Worm (Caenorhabditis elegans) whole organism, young adult: Measurements from ENCODE around the gene ttr-35.

Experiments
- B0336.3 ChIP-seq: fragments of 200-800 bp; sonication (Bioruptor generic); IDR thresholded peaks from 2 replicates; pipeline ENCODE4 v1.3.6; 2022; ENCODE audit warnings: missing genetic modification characterization, missing compliant biosample characterization
- F10E7.11 ChIP-seq: sonication (generic microtip); optimal IDR thresholded peaks from 2 replicates; lab custom pipeline; 2017; ENCODE audit warnings: mild to moderate bottlenecking, missing genetic modification characterization, moderate library complexity, missing compliant biosample characterization
- F37B4.10 ChIP-seq: fragments of 200-800 bp; sonication (Bioruptor generic); IDR thresholded peaks from 2 replicates; pipeline ENCODE4 v1.3.6; 2022; ENCODE audit warnings: missing genetic modification characterization, missing compliant biosample characterization
- F49E8.2 ChIP-seq: sonication (generic microtip); optimal IDR thresholded peaks from 3 replicates; lab custom pipeline; 2017; ENCODE audit warnings: missing genetic modification characterization, mild to moderate bottlenecking, missing compliant biosample characterization, antibody characterized with exemption, moderate library complexity; ENCODE audit not compliant: insufficient read depth
- ama-1 ChIP-seq, 3 experiments: fragments of 150-350 bp in 1 of 3; sonication (generic microtip) in 2 of 3; optimal IDR thresholded peaks; 2 replicates each; lab custom pipeline; 2014 to 2018; ENCODE audit warnings: missing biosample characterization in 2 of 3, missing genetic modification characterization in 2 of 3, missing genetic modification reagents in 2 of 3
- attf-6 ChIP-seq: fragments of 200-800 bp; sonication (Bioruptor generic); IDR thresholded peaks from 2 replicates; pipeline ENCODE4 v1.3.6; 2022; ENCODE audit warnings: missing genetic modification reagents, missing genetic modification characterization, missing compliant biosample characterization
- ccch-3 ChIP-seq: fragments of 200-800 bp; sonication (Bioruptor generic); optimal IDR thresholded peaks from 2 replicates; lab custom pipeline; 2018; ENCODE audit warnings: mild to moderate bottlenecking, missing genetic modification characterization, missing compliant biosample characterization
- cebp-1 ChIP-seq, 2 experiments: fragments of 200-800 bp in 1 of 2; sonication (Bioruptor generic) in 1 of 2; sonication (generic microtip) in 1 of 2; IDR thresholded peaks in 1 of 2; optimal IDR thresholded peaks in 1 of 2; 2 replicates each; pipeline versions ENCODE4 v1.3.6 to Lab custom; 2017 to 2022; ENCODE audit warnings: missing compliant biosample characterization in 2 of 2, missing genetic modification characterization in 2 of 2, mild to moderate bottlenecking in 1 of 2, missing genetic modification reagents in 1 of 2, moderate library complexity in 1 of 2
- cebp-2 ChIP-seq: fragments of 200-800 bp; sonication (Bioruptor generic); IDR thresholded peaks from 2 replicates; pipeline ENCODE4 v1.3.6; 2022; ENCODE audit warnings: missing genetic modification characterization, missing compliant biosample characterization
- ceh-100 ChIP-seq: fragments of 200-800 bp; sonication (Bioruptor generic); IDR thresholded peaks from 2 replicates; pipeline ENCODE4 v1.3.6; 2022; ENCODE audit warnings: missing genetic modification reagents, missing genetic modification characterization, missing compliant biosample characterization
- ceh-79 ChIP-seq: sonication (generic microtip); optimal IDR thresholded peaks from 2 replicates; lab custom pipeline; 2017; ENCODE audit warnings: mild to moderate bottlenecking, missing genetic modification characterization, missing compliant biosample characterization
- ceh-91 ChIP-seq: fragments of 200-800 bp; sonication (Bioruptor generic); IDR thresholded peaks from 2 replicates; pipeline ENCODE4 v1.3.6; 2022; ENCODE audit warnings: missing genetic modification reagents, missing genetic modification characterization, missing compliant biosample characterization
- die-1 ChIP-seq: sonication (generic microtip); optimal IDR thresholded peaks from 2 replicates; lab custom pipeline; 2016; ENCODE audit warnings: missing genotype, mild to moderate bottlenecking, missing genetic modification characterization, missing compliant biosample characterization
- ekl-4 ChIP-seq: fragments of 200-800 bp; sonication (Bioruptor generic); IDR thresholded peaks from 2 replicates; pipeline ENCODE4 v1.3.6; 2022; ENCODE audit warnings: missing genetic modification reagents, missing genetic modification characterization, missing compliant biosample characterization
- gei-17 ChIP-seq: fragments of 200-800 bp; sonication (Bioruptor generic); optimal IDR thresholded peaks from 2 replicates; lab custom pipeline; 2018; ENCODE audit warnings: mild to moderate bottlenecking, missing genetic modification characterization, missing compliant biosample characterization
- hlh-12 ChIP-seq: sonication (generic microtip); optimal IDR thresholded peaks from 2 replicates; lab custom pipeline; 2016; ENCODE audit warnings: missing genetic modification characterization, missing compliant biosample characterization
- hmg-1.2 ChIP-seq: fragments of 200-800 bp; sonication (Bioruptor generic); IDR thresholded peaks from 2 replicates; pipeline ENCODE4 v1.3.6; 2022; ENCODE audit warnings: missing genetic modification reagents, missing genetic modification characterization, missing compliant biosample characterization
- lag-1 ChIP-seq: fragments of 200-800 bp; sonication (Bioruptor generic); IDR thresholded peaks from 2 replicates; pipeline ENCODE4 v1.3.6; 2022; ENCODE audit warnings: missing genetic modification reagents, missing genetic modification characterization, missing compliant biosample characterization
- let-607 ChIP-seq, 2 experiments: fragments of 200-800 bp in 1 of 2; sonication (Bioruptor generic) in 1 of 2; sonication (generic microtip) in 1 of 2; optimal IDR thresholded peaks; 2 replicates each; lab custom pipeline; 2016 to 2018; ENCODE audit warnings: mild to moderate bottlenecking in 2 of 2, missing compliant biosample characterization in 2 of 2, missing genetic modification characterization in 2 of 2, moderate library complexity in 2 of 2, missing genotype in 1 of 2
- lin-54 ChIP-seq: fragments of 200-800 bp; sonication (Bioruptor generic); optimal IDR thresholded peaks from 2 replicates; lab custom pipeline; 2018; ENCODE audit warnings: mild to moderate bottlenecking, missing genetic modification characterization, missing compliant biosample characterization
- lsl-1 ChIP-seq: fragments of 200-800 bp; sonication (Bioruptor generic); optimal IDR thresholded peaks from 2 replicates; lab custom pipeline; 2018; ENCODE audit warnings: mild to moderate bottlenecking, missing genetic modification characterization, moderate library complexity, missing compliant biosample characterization
- mes-4 ChIP-seq: sonication (generic microtip); optimal IDR thresholded peaks from 2 replicates; lab custom pipeline; 2016; ENCODE audit warnings: missing genotype, missing genetic modification characterization, missing compliant biosample characterization
- nhr-27 ChIP-seq: fragments of 200-800 bp; sonication (Bioruptor generic); optimal IDR thresholded peaks from 2 replicates; lab custom pipeline; 2018; ENCODE audit warnings: mild to moderate bottlenecking, missing genetic modification characterization, moderate library complexity, missing compliant biosample characterization
- nhr-80 ChIP-seq: sonication (generic microtip); optimal IDR thresholded peaks from 2 replicates; lab custom pipeline; 2016; ENCODE audit warnings: missing genetic modification characterization, missing compliant biosample characterization
- pha-4 ChIP-seq: fragments of 150-350 bp; sonication (generic microtip); optimal IDR thresholded peaks from 2 replicates; lab custom pipeline; 2014; ENCODE audit warnings: missing biosample characterization, missing genetic modification reagents, missing genetic modification characterization
- rcor-1 ChIP-seq: fragments of 200-800 bp; sonication (Bioruptor generic); IDR thresholded peaks from 2 replicates; pipeline ENCODE4 v1.3.6; 2022; ENCODE audit warnings: missing genetic modification reagents, missing genetic modification characterization, missing compliant biosample characterization
- sptf-2 ChIP-seq: fragments of 200-800 bp; sonication (Bioruptor generic); optimal IDR thresholded peaks from 2 replicates; lab custom pipeline; 2018; ENCODE audit warnings: mild to moderate bottlenecking, missing genetic modification characterization, missing compliant biosample characterization
- unc-130 ChIP-seq: sonication (generic microtip); optimal IDR thresholded peaks from 2 replicates; lab custom pipeline; 2016; ENCODE audit warnings: missing genetic modification reagents, missing genetic modification characterization, missing compliant biosample characterization
- unc-62 ChIP-seq: fragments of 150-350 bp; optimal IDR thresholded peaks from 2 replicates; lab custom pipeline; 2014; ENCODE audit warnings: missing biosample characterization, missing genetic modification reagents, missing genetic modification characterization
- ztf-25 ChIP-seq: fragments of 200-800 bp; sonication (Bioruptor generic); IDR thresholded peaks from 2 replicates; pipeline ENCODE4 v1.3.6; 2022; ENCODE audit warnings: missing genetic modification reagents, missing genetic modification characterization, missing compliant biosample characterization
- ztf-28 ChIP-seq: fragments of 200-800 bp; sonication (Bioruptor generic); IDR thresholded peaks from 2 replicates; pipeline ENCODE4 v1.3.6; 2022; ENCODE audit warnings: missing genetic modification reagents, missing genetic modification characterization, missing compliant biosample characterization

Gene ttr-35

DNA sequence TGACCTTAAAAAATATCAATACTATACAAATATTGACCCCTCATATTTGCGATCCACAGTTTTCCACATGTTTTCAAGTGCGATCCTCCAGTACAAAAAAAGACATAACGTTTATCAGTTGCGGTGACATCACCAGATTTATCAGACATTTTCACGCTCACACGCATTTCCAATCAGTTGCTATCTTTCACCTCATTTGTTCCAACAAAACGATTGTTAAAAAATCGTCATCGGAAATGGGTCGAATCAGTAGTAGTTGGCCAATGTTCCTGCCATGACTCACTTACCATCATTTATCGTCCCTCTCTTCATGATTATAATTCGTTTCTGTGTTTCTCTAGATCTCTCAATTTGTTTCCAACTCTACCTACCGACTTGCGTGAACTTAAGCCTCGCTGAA lies 39.6 kb downstream of the ttr-35 start:
- no peak for TF ChIP-seq rcor-1 (GFP tag; lab: Robert Waterston, UW)
- TF ChIP-seq F49E8.2 (tag; lab: Kevin White, UChicago) = no peak
- no peak for TF ChIP-seq ceh-79 (tag; lab: Kevin White, UChicago)
- peak; percentile 67 for TF ChIP-seq nhr-80
- TF ChIP-seq let-607 (tag; optimal IDR thresholded peaks at IDR 0.05; lab: Kevin White, UChicago) = peak in 1 of 2 experiments; percentile 21

DNA sequence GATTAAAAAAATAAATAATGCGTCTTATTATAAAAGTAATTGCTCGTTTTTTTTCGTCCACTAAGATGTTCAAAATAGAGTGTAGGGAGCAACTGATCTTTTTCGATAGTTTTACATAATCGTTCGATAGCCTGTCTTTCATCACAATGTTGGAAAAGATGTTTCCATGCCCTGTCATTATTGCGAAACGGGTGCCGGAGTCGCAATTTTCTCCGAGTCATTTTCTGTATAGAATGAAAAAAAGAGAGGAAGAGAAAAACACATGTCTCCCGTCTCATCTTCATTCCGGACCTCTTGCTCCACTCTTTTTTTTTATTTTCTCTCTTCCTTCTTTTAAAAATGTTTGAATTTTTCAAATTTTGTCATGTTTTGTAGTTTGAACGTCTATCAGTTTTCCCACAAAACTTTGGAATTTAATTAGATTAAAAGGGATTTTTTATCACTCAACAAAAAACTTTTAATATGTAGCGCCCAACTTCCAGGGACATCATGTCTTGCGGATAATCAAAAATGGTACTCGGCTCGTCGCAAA lies 40.8 kb downstream of the ttr-35 start, which contains the start of gene svh-2:
Gene svh-2, plus strand, starts transcription at position 482 of the 532 bp plus-strand sequence.
- TF ChIP-seq cebp-1 (GFP tag; IDR thresholded peaks at IDR 0.05; lab: Robert Waterston, UW) (peak; percentile 38; the same call in 1 of the 2 replicates), cebp-1 (tag; optimal IDR thresholded peaks at IDR 0.05; lab: Kevin White, UChicago) (peak; percentile 89), ceh-91 (no peak)

DNA sequence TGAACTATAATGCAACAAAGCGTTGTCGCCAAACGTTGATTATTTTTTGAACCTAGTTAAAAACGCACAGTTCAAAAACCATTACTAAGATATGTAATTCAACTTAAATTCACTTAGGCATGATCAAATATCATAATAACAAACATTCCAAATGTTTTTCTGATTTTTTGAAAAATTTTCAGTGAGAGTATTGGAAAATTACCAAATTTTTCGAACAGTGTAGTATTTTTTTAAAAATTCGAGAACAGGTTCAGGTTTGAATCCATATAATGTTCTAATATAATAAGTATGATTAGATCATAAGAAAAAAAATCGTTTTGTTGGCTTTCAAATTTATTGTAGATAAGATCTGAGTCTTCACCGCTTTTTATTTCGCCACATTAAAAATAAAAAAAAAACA lies 41.5 kb downstream of the ttr-35 start:
- TF ChIP-seq ama-1 (optimal IDR thresholded peaks at IDR 0.05; lab: Kevin White, UChicago) (no peak), ama-1 (GFP tag; optimal IDR thresholded peaks at IDR 0.05; lab: Kevin White, UChicago) (no peak), attf-6 (GFP tag; lab: Robert Waterston, UW) (no peak), lin-54 (no peak), die-1 (tag; lab: Kevin White, UChicago) (no peak), B0336.3 (GFP tag; lab: Robert Waterston, UW) (no peak), cebp-2 (GFP tag; lab: Robert Waterston, UW) (no peak), ceh-100 (GFP tag; lab: Robert Waterston, UW) (no peak), ztf-25 (GFP tag; lab: Robert Waterston, UW) (no peak), nhr-27 (tag; lab: Kevin White, UChicago) (no peak), F37B4.10 (GFP tag; lab: Robert Waterston, UW) (no peak), hlh-12 (no peak), unc-62 (no peak), mes-4 (tag; lab: Kevin White, UChicago) (no peak), lag-1 (no peak), gei-17 (GFP tag; lab: Kevin White, UChicago) (no peak), sptf-2 (GFP tag; lab: Kevin White, UChicago) (no peak), F10E7.11 (tag; lab: Kevin White, UChicago) (no peak), pha-4 (tag; lab: Kevin White, UChicago) (no peak)

DNA sequence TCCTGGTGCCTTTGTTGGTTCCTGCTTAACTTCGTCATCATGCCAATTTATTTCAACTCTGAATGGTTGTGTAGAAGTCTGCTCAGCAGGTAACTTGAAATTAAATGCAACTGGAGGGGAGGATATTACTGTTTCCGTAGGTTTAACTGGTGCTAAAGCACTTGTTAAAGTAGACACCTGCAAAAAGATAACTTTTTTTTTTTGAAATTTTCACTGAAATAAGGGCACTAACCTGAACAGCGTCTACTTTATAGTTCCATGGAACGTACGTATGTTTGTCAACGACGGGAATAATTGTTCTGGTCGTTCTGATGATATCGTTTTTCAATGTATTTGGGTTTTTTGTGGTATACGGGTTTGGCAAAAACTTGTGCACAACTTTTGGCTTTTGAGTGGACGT lies 48.4 kb downstream of the ttr-35 start:
- TF ChIP-seq let-607 (tag; optimal IDR thresholded peaks at IDR 0.05; lab: Kevin White, UChicago) (no peak), attf-6 (GFP tag; lab: Robert Waterston, UW) (no peak), hmg-1.2 (GFP tag; lab: Robert Waterston, UW) (no peak), lsl-1 (GFP tag; lab: Kevin White, UChicago) (no peak), ekl-4 (GFP tag; lab: Robert Waterston, UW) (no peak)

DNA sequence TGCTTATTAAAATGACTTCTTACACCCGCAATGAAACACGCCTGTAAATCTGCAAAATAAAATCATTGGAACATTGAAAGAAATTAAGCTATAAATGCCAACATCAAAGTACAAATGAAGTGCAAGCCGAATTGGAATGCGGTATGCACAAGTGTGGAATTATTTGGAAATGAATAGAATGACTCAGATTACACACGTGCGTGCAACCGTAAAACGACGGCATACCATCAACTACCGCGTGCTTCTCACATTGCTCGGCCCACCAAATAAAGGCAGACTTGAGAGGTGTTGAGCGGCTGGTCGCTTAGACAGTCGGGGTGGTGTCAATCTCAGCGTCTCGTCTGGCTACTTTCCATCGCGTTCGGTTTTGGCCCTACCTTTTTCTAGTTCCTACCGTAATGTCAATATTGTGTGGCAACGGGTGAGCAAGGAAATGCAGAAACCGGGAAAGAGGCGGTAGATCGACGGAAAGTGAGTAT lies 50.3 kb downstream of the ttr-35 start, which contains the start of gene aaim-1:
Gene aaim-1, minus strand, starts transcription at position 51 of the 479 bp plus-strand sequence.
- TF ChIP-seq hlh-12 (no peak), unc-130 (GFP tag; lab: Kevin White, UChicago) (no peak), ccch-3 (GFP tag; lab: Kevin White, UChicago) (no peak), ekl-4 (GFP tag; lab: Robert Waterston, UW) (0 out of 2 replicates have a peak, but pooled peaks have one; percentile 15), nhr-80 (peak; percentile 37), ztf-28 (GFP tag; lab: Robert Waterston, UW) (0 out of 2 replicates have a peak, but pooled peaks have one; percentile 21)
